Worm (Caenorhabditis elegans): ENCODE results near the gene C25A11.2.

Gene C25A11.2

ce11 chrX:9146953-9147352 is 33.1 kb downstream of the C25A11.2 start (continued):
- TF ChIP-seq grh-1 (GFP tag; IDR thresholded peaks at IDR 0.05) (peak; percentile 59), unc-62 (GFP tag; optimal IDR thresholded peaks at IDR 0.05) (no peak), ztf-4 (tag; optimal IDR thresholded peaks at IDR 0.05) (no peak), sox-4 (tag; optimal IDR thresholded peaks at IDR 0.05) (no peak), fkh-4 (tag; optimal IDR thresholded peaks at IDR 0.05; ENCODE audit: borderline replicate concordance) (no peak), elt-2 (tag; optimal IDR thresholded peaks at IDR 0.05) (no peak), hlh-17 (GFP tag; optimal IDR thresholded peaks at IDR 0.05; ENCODE audit: borderline replicate concordance) (no peak), jun-1 (tag; optimal IDR thresholded peaks at IDR 0.05) (no peak), nhr-237 (tag; optimal IDR thresholded peaks at IDR 0.05) (no peak), F16B12.6 (tag; optimal IDR thresholded peaks at IDR 0.05) (no peak), zag-1 (tag; optimal IDR thresholded peaks at IDR 0.05) (no peak), nhr-85 (tag) (peak; percentile 94), lin-13 (GFP tag; optimal IDR thresholded peaks at IDR 0.05) (no peak)

DNA sequence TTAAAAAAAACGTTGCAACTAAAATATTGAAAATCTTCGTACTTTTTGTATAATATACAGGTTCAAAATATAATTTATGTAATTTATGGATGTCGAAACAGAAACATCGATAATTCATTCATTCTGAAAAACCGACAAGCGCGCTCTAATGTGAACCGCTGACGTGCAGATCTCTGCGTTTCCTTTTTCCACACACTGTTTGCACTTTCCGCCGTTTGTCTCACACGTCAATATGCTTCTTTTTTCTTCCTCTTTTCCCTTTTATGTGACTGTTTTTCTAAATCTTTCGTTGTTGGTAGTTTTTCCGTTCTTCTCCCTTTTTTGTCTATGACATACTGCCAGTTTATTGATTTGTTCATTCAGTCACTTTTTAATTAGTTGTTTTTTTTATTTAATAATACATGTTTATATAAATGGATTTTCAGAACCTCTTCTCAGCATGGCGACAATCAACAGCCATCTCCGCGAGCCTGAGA is 36.4 kb downstream of the C25A11.2 start, which contains the start of gene tmbi-4:
Gene tmbi-4, plus strand, starts transcription at position 426 of the 476 bp plus-strand sequence.
- peak; percentile 75 for TF ChIP-seq xbp-1 (tag; optimal IDR thresholded peaks at IDR 0.05)
- no peak for TF ChIP-seq unc-30 (tag; optimal IDR thresholded peaks at IDR 0.05)
- no peak for TF ChIP-seq F16B12.6 (tag; optimal IDR thresholded peaks at IDR 0.05)
- TF ChIP-seq ets-5 (GFP tag; IDR thresholded peaks at IDR 0.05): no peak
- TF ChIP-seq snpc-4 (tag; optimal IDR thresholded peaks at IDR 0.05): no peak
- peak; percentile 53 for TF ChIP-seq tbx-2 (tag; optimal IDR thresholded peaks at IDR 0.05)
- no peak for TF ChIP-seq pax-3 (tag; optimal IDR thresholded peaks at IDR 0.05)
- no peak for TF ChIP-seq fkh-4 (tag; optimal IDR thresholded peaks at IDR 0.05; ENCODE audit: borderline replicate concordance)
- TF ChIP-seq efl-1 (optimal IDR thresholded peaks at IDR 0.05): peak; percentile 30 to 61
- peak in 1 of 2 experiments; percentile 14 for TF ChIP-seq efl-1 (GFP tag; optimal IDR thresholded peaks at IDR 0.05 in 1 of 2)
- no peak; the same call in 1 of the 2 replicates for TF ChIP-seq nhr-19 (GFP tag; conservative IDR thresholded peaks at IDR 0.05)
- no peak for TF ChIP-seq vab-15 (tag; optimal IDR thresholded peaks at IDR 0.05)
- peak; percentile 35 for TF ChIP-seq lin-13 (GFP tag; optimal IDR thresholded peaks at IDR 0.05)
- TF ChIP-seq nhr-237 (tag; optimal IDR thresholded peaks at IDR 0.05): no peak
- TF ChIP-seq C16A3.4 (tag; optimal IDR thresholded peaks at IDR 0.05): peak; percentile 80
- no peak for TF ChIP-seq lir-3 (tag; optimal IDR thresholded peaks at IDR 0.05; ENCODE audit: poor library complexity)
- no peak for TF ChIP-seq nhr-12 (tag; optimal IDR thresholded peaks at IDR 0.05)
- peak; percentile 22 for TF ChIP-seq unc-130 (tag; optimal IDR thresholded peaks at IDR 0.05)
- TF ChIP-seq lin-14 (GFP tag; optimal IDR thresholded peaks at IDR 0.05): peak; percentile 87
- TF ChIP-seq hpl-2 (GFP tag; optimal IDR thresholded peaks at IDR 0.05): no peak
- TF ChIP-seq ama-1 (optimal IDR thresholded peaks at IDR 0.05): no peak
- TF ChIP-seq egl-13 (tag; optimal IDR thresholded peaks at IDR 0.05): peak; percentile 1
- no peak for TF ChIP-seq nhr-11 (tag; optimal IDR thresholded peaks at IDR 0.05)
- TF ChIP-seq isw-1 (GFP tag; IDR thresholded peaks at IDR 0.05): no peak; the same call in 1 of the 2 replicates
- no peak for TF ChIP-seq hlh-4 (tag; optimal IDR thresholded peaks at IDR 0.05)
- peak; percentile 26 for TF ChIP-seq nhr-77 (tag; optimal IDR thresholded peaks at IDR 0.05)
- no peak for TF ChIP-seq nhr-76 (tag; optimal IDR thresholded peaks at IDR 0.05)
- peak; percentile 13 to 73 for TF ChIP-seq lsy-2 (tag; optimal IDR thresholded peaks at IDR 0.05)
- TF ChIP-seq ceh-63 (GFP tag; optimal IDR thresholded peaks at IDR 0.05): no peak
- peak; percentile 22 for TF ChIP-seq fos-1 (tag; optimal IDR thresholded peaks at IDR 0.05)
- TF ChIP-seq ces-1 (GFP tag; optimal IDR thresholded peaks at IDR 0.05): no peak
- TF ChIP-seq unc-62 (GFP tag; optimal IDR thresholded peaks at IDR 0.05): no peak
- peak; percentile 52 for TF ChIP-seq mep-1 (tag; optimal IDR thresholded peaks at IDR 0.05)
- no peak for TF ChIP-seq grh-1 (GFP tag; IDR thresholded peaks at IDR 0.05)
- no peak for TF ChIP-seq ceh-88 (GFP tag; IDR thresholded peaks at IDR 0.05)
- no peak for TF ChIP-seq Y116A8C.19 (tag; optimal IDR thresholded peaks at IDR 0.05; ENCODE audit: borderline replicate concordance)
- TF ChIP-seq ceh-90 (tag; optimal IDR thresholded peaks at IDR 0.05): no peak
- TF ChIP-seq blmp-1 (tag; optimal IDR thresholded peaks at IDR 0.05): peak; percentile 96
- TF ChIP-seq nhr-71 (tag; optimal IDR thresholded peaks at IDR 0.05): peak; percentile 58
- TF ChIP-seq aha-1 (tag; optimal IDR thresholded peaks at IDR 0.05): no peak
- peak; percentile 73 for TF ChIP-seq snu-23 (GFP tag; optimal IDR thresholded peaks at IDR 0.05)
- peak; percentile 12 to 43 (median 42) for TF ChIP-seq dpl-1 (GFP tag; optimal IDR thresholded peaks at IDR 0.05)
- no peak for TF ChIP-seq efl-3 (GFP tag; optimal IDR thresholded peaks at IDR 0.05)
- no peak for TF ChIP-seq hlh-17 (GFP tag; optimal IDR thresholded peaks at IDR 0.05; ENCODE audit: borderline replicate concordance)
- TF ChIP-seq rnt-1 (tag; optimal IDR thresholded peaks at IDR 0.05): no peak
- no peak for TF ChIP-seq unc-98 (GFP tag; IDR thresholded peaks at IDR 0.05)
